Fruit fly (Drosophila melanogaster) S2 (cell line): ENCODE measurements around the gene CenG1A.

ENCODE experiments used
- CG8478 ChIP-seq: fragments of >200 bp; optimal IDR thresholded peaks from 2 replicates; lab custom pipeline; 2018
- CTCF ChIP-seq, 2 experiments: fragments of >200 bp; optimal IDR thresholded peaks; 2 replicates each; lab custom pipeline; 2018

DNA sequence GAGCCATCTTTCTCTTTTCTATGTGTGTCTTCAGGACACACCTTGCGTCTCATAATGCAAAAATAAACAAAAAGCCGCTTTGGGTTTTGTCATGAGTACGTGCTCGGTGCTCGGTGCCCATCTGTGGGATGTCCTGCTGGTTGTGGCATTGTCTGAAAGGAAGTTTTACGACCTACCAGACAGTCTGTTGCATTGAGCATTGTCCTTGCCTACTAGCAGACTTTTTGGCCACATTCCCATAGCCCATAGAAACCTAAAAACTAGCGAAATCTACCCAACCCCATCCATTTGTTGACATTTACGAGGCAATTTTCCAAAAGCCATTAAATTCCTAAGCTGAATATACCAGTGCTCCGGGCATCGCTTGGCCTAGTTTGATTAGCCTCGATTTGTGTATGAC, 15.7 kb downstream of the CenG1A start:
- TF ChIP-seq CG8478 (lab: Kevin White, UChicago) (no peak), CTCF (optimal IDR thresholded peaks at IDR 0.05; lab: Kevin White, UChicago) (no peak)
